Worm (Caenorhabditis elegans): ENCODE results near the gene F22E5.9.

ce11 chrII:2649539-2649938 is 11.4 kb downstream of the F22E5.9 start, which contains the start of the genes F22E5.13 and F22E5.6:
- TF ChIP-seq nhr-76 (tag; optimal IDR thresholded peaks at IDR 0.05) (no peak), pha-4 (tag; optimal IDR thresholded peaks at IDR 0.05) (no peak), ces-1 (GFP tag; optimal IDR thresholded peaks at IDR 0.05) (no peak), nhr-237 (tag; optimal IDR thresholded peaks at IDR 0.05) (no peak), unc-62 (GFP tag; optimal IDR thresholded peaks at IDR 0.05) (no peak), elt-3 (tag; optimal IDR thresholded peaks at IDR 0.05) (no peak), unc-39 (tag; optimal IDR thresholded peaks at IDR 0.05) (no peak), nhr-28 (tag; optimal IDR thresholded peaks at IDR 0.05) (no peak), ham-2 (GFP tag; optimal IDR thresholded peaks at IDR 0.05) (no peak), blmp-1 (tag; optimal IDR thresholded peaks at IDR 0.05) (no peak), ceh-83 (GFP tag; optimal IDR thresholded peaks at IDR 0.05) (no peak), hlh-1 (tag; optimal IDR thresholded peaks at IDR 0.05) (no peak)

Data from whole organism, mixed stage, embryonic.